Worm (Caenorhabditis elegans) whole organism, late embryonic: Measurements from ENCODE around the gene F48F7.5.

Experiments used
- K09A11.1 ChIP-seq: sonication (generic microtip); optimal IDR thresholded peaks from 2 replicates; lab custom pipeline; 2017; ENCODE audit warnings: antibody characterized with exemption, mild to moderate bottlenecking, missing genetic modification characterization, missing compliant biosample characterization; ENCODE audit not compliant: insufficient read depth
- unc-86 ChIP-seq: sonication (generic microtip); optimal IDR thresholded peaks from 2 replicates; lab custom pipeline; 2016; ENCODE audit warnings: missing genetic modification characterization, missing compliant biosample characterization

ce11 chrX:13939388-13939787, 36.1 kb upstream of the F48F7.5 start:
- TF ChIP-seq unc-86 (tag; lab: Kevin White, UChicago): no peak
- TF ChIP-seq K09A11.1 (tag; lab: Kevin White, UChicago): no peak
